Fruit fly (Drosophila melanogaster): ENCODE results near the gene CG13284.

CG13284 gene

dm6 chr2L:16818335-16818973 is 30.1 kb downstream of the CG13284 start (continued):
- TF ChIP-seq NC2α (GFP tag; optimal IDR thresholded peaks at IDR 0.05): no peak
- TF ChIP-seq nmo (GFP tag; optimal IDR thresholded peaks at IDR 0.05): peak; percentile 37
- no peak for TF ChIP-seq CG42726 (GFP tag; IDR thresholded peaks at IDR 0.05; ENCODE audit: partially characterized antibody)
- TF ChIP-seq CG17912 (GFP tag; optimal IDR thresholded peaks at IDR 0.05): no peak
- TF ChIP-seq gcm2 (GFP tag; optimal IDR thresholded peaks at IDR 0.05): no peak
- peak in 1 of 2 experiments; percentile 14 for TF ChIP-seq Hr51 (GFP tag; optimal IDR thresholded peaks at IDR 0.05)
- TF ChIP-seq Atf-2 (GFP tag; optimal IDR thresholded peaks at IDR 0.05): no peak
- no peak for TF ChIP-seq Bgb (GFP tag; IDR thresholded peaks at IDR 0.05; ENCODE audit: partially characterized antibody)
- TF ChIP-seq CG11085 (GFP tag; IDR thresholded peaks at IDR 0.05): no peak
- no peak for TF ChIP-seq vnd (GFP tag; IDR thresholded peaks at IDR 0.05; ENCODE audit: partially characterized antibody)
- TF ChIP-seq zen (tag; optimal IDR thresholded peaks at IDR 0.05): no peak
- peak; percentile 75 for TF ChIP-seq CG18262 (tag; optimal IDR thresholded peaks at IDR 0.05)
- no peak for TF ChIP-seq CG17568 (GFP tag; optimal IDR thresholded peaks at IDR 0.05)
- no peak for TF ChIP-seq esg (GFP tag; conservative IDR thresholded peaks at IDR 0.05)
- TF ChIP-seq nerfin-2 (GFP tag; IDR thresholded peaks at IDR 0.05; ENCODE audit: partially characterized antibody): no peak
- TF ChIP-seq CG8359 (GFP tag; optimal IDR thresholded peaks at IDR 0.05; ENCODE audit: borderline replicate concordance): peak; percentile 20
- TF ChIP-seq sens (GFP tag): peak; percentile 91
- TF ChIP-seq usp (GFP tag; optimal IDR thresholded peaks at IDR 0.05): no peak
- peak; percentile 50 for TF ChIP-seq CG8388 (GFP tag; optimal IDR thresholded peaks at IDR 0.05)
- no peak for TF ChIP-seq crol (GFP tag; IDR thresholded peaks at IDR 0.05)
- TF ChIP-seq CG15011 (GFP tag; optimal IDR thresholded peaks at IDR 0.05): no peak
- TF ChIP-seq CG10654 (GFP tag; optimal IDR thresholded peaks at IDR 0.05): no peak
- TF ChIP-seq exex (tag; optimal IDR thresholded peaks at IDR 0.05): no peak
- TF ChIP-seq CG11696 (GFP tag; IDR thresholded peaks at IDR 0.05): peak; percentile 88
- no peak for TF ChIP-seq sima (GFP tag; optimal IDR thresholded peaks at IDR 0.05)
- TF ChIP-seq scrt (GFP tag; optimal IDR thresholded peaks at IDR 0.05): no peak
- peak; percentile 58 for TF ChIP-seq Xrp1 (GFP tag; IDR thresholded peaks at IDR 0.05)
- TF ChIP-seq inv (GFP tag; IDR thresholded peaks at IDR 0.05; ENCODE audit: partially characterized antibody): no peak
- no peak for TF ChIP-seq CG43689 (GFP tag; IDR thresholded peaks at IDR 0.05)
- TF ChIP-seq CG17359 (tag; optimal IDR thresholded peaks at IDR 0.05): peak; percentile 30
- TF ChIP-seq Lhr (GFP tag; optimal IDR thresholded peaks at IDR 0.05): no peak
- TF ChIP-seq Tbp (GFP tag; optimal IDR thresholded peaks at IDR 0.05): no peak
- no peak for TF ChIP-seq CG9932 (GFP tag; IDR thresholded peaks at IDR 0.05)
- no peak for TF ChIP-seq Nf-YA (GFP tag; IDR thresholded peaks at IDR 0.05)
- TF ChIP-seq CG12155 (GFP tag; optimal IDR thresholded peaks at IDR 0.05): no peak
- no peak for TF ChIP-seq CG1529 (GFP tag; optimal IDR thresholded peaks at IDR 0.05)
- TF ChIP-seq insv (GFP tag; optimal IDR thresholded peaks at IDR 0.05): no peak
- no peak for TF ChIP-seq D (optimal IDR thresholded peaks at IDR 0.05)
- TF ChIP-seq D (GFP tag; optimal IDR thresholded peaks at IDR 0.05): peak; percentile 54
- TF ChIP-seq Atf3 (GFP tag; optimal IDR thresholded peaks at IDR 0.05): no peak
- TF ChIP-seq D19A (tag; optimal IDR thresholded peaks at IDR 0.05): peak; percentile 50
- no peak for TF ChIP-seq nau (GFP tag; optimal IDR thresholded peaks at IDR 0.05)
- peak; percentile 45 for TF ChIP-seq CG2678 (tag; optimal IDR thresholded peaks at IDR 0.05)
- TF ChIP-seq HLH4C (GFP tag; IDR thresholded peaks at IDR 0.05; ENCODE audit: partially characterized antibody): no peak
- no peak for TF ChIP-seq CG6175 (GFP tag; IDR thresholded peaks at IDR 0.05)
- TF ChIP-seq Gug (GFP tag; IDR thresholded peaks at IDR 0.05): no peak
- no peak for TF ChIP-seq Dbx (GFP tag; IDR thresholded peaks at IDR 0.05)
- TF ChIP-seq Atf6 (GFP tag; IDR thresholded peaks at IDR 0.05): peak; percentile 25; the same call in 1 of the 2 replicates
- no peak for TF ChIP-seq Meics (GFP tag; optimal IDR thresholded peaks at IDR 0.05)
- TF ChIP-seq Nf-YB (GFP tag; optimal IDR thresholded peaks at IDR 0.05): peak; percentile 30
